Fruit fly (Drosophila melanogaster) S2 (cell line): ENCODE measurements around the gene grp.
A peak's percentile ranks its signal among the peaks of the same experiment; 100 is the strongest.

Source experiments
- CG8478 ChIP-seq: fragments of >200 bp; optimal IDR thresholded peaks from 2 replicates; lab custom pipeline; 2018
- CTCF ChIP-seq, 2 experiments: fragments of >200 bp; optimal IDR thresholded peaks; 2 replicates each; lab custom pipeline; 2018

grp gene

dm6 chr2L:16729556-16729955 lies 49.7 kb downstream of the grp start, which contains the start of gene Tsen2:
Gene Tsen2, plus strand, starts transcription at chr2L:16729777.
- TF ChIP-seq CG8478: no peak
- no peak for TF ChIP-seq CTCF (optimal IDR thresholded peaks at IDR 0.05; lab: Kevin White, UChicago)

- TF ChIP-seq CG8478: no peak
Observed at dm6 chr2L:16730939-16731338, 51.1 kb downstream of the grp start, which contains the start of gene CG17996. Gene CG17996, minus strand, starts transcription at chr2L:16731039.

DNA sequence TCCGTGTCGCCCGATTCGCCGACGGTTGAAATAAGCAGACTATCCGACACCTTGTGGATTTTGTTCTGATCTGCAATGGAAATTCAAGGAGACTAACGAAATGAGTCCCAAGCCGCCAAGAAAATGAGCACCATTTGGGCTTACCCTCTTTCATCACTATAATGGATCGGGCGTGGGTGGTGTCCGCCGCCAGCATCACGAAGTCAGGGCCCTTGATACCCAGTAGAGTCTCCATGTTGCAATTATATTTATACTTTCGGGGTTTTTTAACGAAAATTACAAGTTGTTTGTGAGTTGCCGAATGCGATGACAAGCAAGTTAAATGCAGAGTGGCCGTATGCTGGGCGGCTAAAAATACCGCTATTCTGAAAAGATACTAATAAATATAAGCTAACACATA lies 51.9 kb downstream of the grp start, which contains the start of gene Prosbeta4:
Gene Prosbeta4 (minus strand): TSS at position 335 of the 400 bp plus-strand sequence.
- TF ChIP-seq CG8478: no peak
- no peak for TF ChIP-seq CTCF (optimal IDR thresholded peaks at IDR 0.05; lab: Kevin White, UChicago)

DNA sequence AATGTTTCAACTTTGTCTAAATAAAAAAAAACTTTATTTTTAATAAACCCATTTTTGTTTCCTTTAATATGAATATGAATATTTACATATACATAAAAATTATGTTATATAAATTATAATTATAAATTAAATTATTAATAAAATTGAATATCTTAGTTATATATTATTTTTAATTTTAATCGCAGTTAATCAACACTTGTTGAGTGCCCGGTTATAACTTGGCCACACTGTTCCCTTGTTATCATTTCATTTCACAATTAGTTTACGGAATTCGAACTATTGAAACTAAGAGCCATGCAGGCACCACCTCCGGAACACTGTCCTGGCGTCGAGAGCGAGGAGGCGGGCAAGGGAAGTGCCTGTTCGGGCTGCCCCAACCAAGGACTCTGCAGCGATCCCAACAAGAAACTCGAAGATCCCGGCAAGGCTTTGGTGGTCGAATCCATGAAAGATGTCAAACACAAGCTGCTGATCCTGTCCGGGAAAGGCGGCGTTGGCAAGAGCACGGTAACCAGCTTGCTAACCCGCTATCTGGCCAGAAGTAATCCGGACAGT lies 52.6 kb downstream of the grp start, which contains the start of gene Nubp1:
Gene Nubp1 (plus strand): TSS at position 213 of the 555 bp plus-strand sequence.
- TF ChIP-seq CTCF (optimal IDR thresholded peaks at IDR 0.05; lab: Kevin White, UChicago): no peak
- TF ChIP-seq CG8478: no peak

DNA sequence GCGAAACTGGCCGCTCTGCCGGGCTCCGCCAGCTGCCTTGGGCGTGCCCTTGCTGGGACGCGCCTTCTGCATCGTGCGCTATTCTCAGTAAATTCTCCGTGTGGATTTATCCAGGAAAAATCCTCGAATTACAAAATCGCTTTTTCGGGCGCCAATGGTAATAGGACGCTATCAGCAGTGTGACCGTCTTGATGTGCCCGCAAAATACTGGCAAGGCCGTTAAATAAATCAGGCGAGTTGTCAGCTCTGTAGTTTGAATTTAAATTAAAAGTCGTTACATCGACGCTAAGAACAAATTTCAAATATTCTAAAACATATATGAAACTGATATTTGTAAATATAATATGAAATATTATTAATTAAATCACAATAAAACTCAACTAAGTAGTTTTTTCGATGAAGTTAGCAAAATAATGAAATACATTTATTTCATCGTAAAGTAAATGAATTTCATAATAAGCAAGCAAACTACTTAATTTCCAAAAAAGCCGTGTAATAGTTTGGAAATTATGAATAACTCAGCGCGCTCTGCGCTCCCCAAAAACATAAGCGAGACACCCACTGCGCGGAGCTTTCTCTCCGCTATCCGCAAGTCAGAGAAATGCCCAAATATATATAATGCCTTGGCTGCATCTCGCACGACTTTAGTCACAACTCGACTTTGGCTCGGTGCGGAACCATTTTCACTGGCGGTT lies 58.5 kb downstream of the grp start, which contains the start of the genes glu and ChLD3:
Gene glu (minus strand): TSS at position 183 of the 695 bp plus-strand sequence.
Gene ChLD3 (plus strand): TSS at position 645 of the 695 bp plus-strand sequence.
- TF ChIP-seq CG8478 (no peak), CTCF (optimal IDR thresholded peaks at IDR 0.05; lab: Kevin White, UChicago) (peak in 1 of 2 experiments; percentile 40)

DNA sequence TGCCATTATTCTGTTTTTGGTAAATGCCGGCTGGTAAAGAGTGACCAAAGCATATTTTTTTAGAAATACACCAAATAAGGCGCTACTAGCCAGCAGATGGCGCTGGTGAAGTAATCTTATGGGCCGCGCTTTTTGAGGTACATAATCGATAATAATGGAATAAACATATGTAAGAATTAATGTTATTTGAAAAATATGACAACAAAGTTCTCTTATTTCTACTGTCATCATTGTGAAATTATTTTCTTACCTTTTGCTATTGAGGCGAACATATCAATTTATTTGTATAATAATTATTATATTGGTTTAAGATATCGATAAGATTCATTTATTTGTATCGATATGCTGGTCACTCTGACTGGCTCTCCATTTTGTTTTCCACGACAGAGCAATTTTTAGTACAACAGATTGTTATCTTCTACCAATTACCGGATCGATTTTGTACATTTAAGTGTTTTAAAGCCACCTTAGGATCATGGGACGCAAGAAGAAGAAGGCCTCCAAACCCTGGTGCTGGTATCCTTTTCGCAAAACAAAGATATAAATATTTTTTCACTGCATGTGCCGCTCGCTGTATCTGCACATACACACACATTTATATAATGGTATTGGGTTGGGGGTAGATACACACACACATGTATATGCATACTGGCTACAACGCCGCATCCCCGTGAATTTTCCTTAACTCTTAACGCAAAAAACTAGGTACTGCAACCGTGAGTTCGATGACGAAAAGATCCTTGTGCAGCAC lies 63.4 kb downstream of the grp start, which contains the start of the genes LSm7 and BuGZ:
Gene LSm7 (minus strand): TSS at position 46 of the 751 bp plus-strand sequence.
Gene BuGZ (plus strand): TSS at position 351 of the 751 bp plus-strand sequence.
- TF ChIP-seq CG8478 (no peak), CTCF (optimal IDR thresholded peaks at IDR 0.05; lab: Kevin White, UChicago) (peak; percentile 83 to 89)

DNA sequence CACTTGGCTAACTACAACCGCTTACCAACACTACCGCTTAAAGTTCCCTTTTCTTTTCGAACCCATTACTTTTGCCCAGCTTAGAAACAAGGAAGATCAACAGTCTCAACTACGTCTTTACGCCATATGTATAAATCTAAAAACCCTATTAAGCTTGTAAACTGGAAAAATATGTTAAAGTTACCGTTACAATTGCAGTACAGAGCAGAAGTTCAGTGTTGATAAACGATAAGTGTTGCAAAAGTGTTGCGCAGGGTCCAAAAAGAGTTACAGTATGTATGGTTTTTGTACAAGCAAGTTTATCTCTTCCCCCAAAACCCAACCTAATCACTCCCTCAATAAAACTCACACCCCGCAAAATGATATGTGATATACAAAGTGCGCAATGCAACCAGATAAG lies 67.3 kb downstream of the grp start:
- TF ChIP-seq CTCF (optimal IDR thresholded peaks at IDR 0.05; lab: Kevin White, UChicago) (no peak), CG8478 (no peak)
